Worm (Caenorhabditis elegans) whole organism, L3 larva: ENCODE data around the gene Y39G8B.5.

Experiments used
- aly-2 ChIP-seq: fragments of 150-350 bp; optimal IDR thresholded peaks from 2 replicates; lab custom pipeline; 2014; ENCODE audit warnings: missing biosample characterization, missing genetic modification characterization
- ama-1 ChIP-seq: fragments of 150-350 bp; optimal IDR thresholded peaks from 2 replicates; lab custom pipeline; 2018
- ceh-16 ChIP-seq: sonication (generic microtip); optimal IDR thresholded peaks from 2 replicates; lab custom pipeline; 2017; ENCODE audit warnings: missing biosample characterization, missing genetic modification characterization
- ceh-9 ChIP-seq: sonication (generic microtip); optimal IDR thresholded peaks from 2 replicates; lab custom pipeline; 2018; ENCODE audit warnings: missing biosample characterization, missing genetic modification characterization
- daf-12 ChIP-seq: fragments of 150-350 bp; optimal IDR thresholded peaks from 2 replicates; lab custom pipeline; 2014; ENCODE audit warnings: missing biosample characterization, missing genetic modification reagents, missing genetic modification characterization
- elt-1 ChIP-seq: fragments of 150-350 bp; optimal IDR thresholded peaks from 2 replicates; lab custom pipeline; 2014; ENCODE audit warnings: missing biosample characterization, missing genetic modification characterization
- elt-2 ChIP-seq: sonication (generic microtip); optimal IDR thresholded peaks from 2 replicates; lab custom pipeline; 2016; ENCODE audit warnings: missing genetic modification reagents, mild to moderate bottlenecking, missing genetic modification characterization, missing compliant biosample characterization
- elt-3 ChIP-seq, 3 experiments: fragments of 150-350 bp in 1 of 3; sonication (generic microtip) in 2 of 3; optimal IDR thresholded peaks; 2 replicates in 2 of 3; 4 replicates in 1 of 3; lab custom pipeline; 2014 to 2017; ENCODE audit warnings: missing biosample characterization in 3 of 3, missing genetic modification characterization in 3 of 3
- eor-1 ChIP-seq, 2 experiments: fragments of 150-350 bp; optimal IDR thresholded peaks; 2 replicates each; lab custom pipeline; 2014 to 2018; ENCODE audit warnings: missing biosample characterization in 2 of 2, missing genetic modification characterization in 2 of 2
- fkh-10 ChIP-seq: sonication (generic microtip); optimal IDR thresholded peaks from 2 replicates; lab custom pipeline; 2017; ENCODE audit warnings: missing biosample characterization, missing genetic modification reagents, missing genetic modification characterization
- fkh-2 ChIP-seq: fragments of 150-350 bp; optimal IDR thresholded peaks from 2 replicates; lab custom pipeline; 2014; ENCODE audit warnings: missing biosample characterization, missing genetic modification reagents, missing genetic modification characterization
- fos-1 ChIP-seq: fragments of 150-350 bp; optimal IDR thresholded peaks from 2 replicates; lab custom pipeline; 2014; ENCODE audit warnings: missing biosample characterization, missing genetic modification characterization
- hmg-11 ChIP-seq: sonication (generic microtip); optimal IDR thresholded peaks from 2 replicates; lab custom pipeline; 2016; ENCODE audit warnings: missing genetic modification characterization, missing compliant biosample characterization
- lin-15B ChIP-seq: fragments of 150-350 bp; optimal IDR thresholded peaks from 2 replicates; lab custom pipeline; 2014; ENCODE audit warnings: missing biosample characterization, missing genetic modification characterization
- lsy-12 ChIP-seq: sonication (generic microtip); optimal IDR thresholded peaks from 2 replicates; lab custom pipeline; 2016; ENCODE audit warnings: mild to moderate bottlenecking, missing genetic modification characterization, missing compliant biosample characterization
- mdl-1 ChIP-seq: fragments of 150-350 bp; optimal IDR thresholded peaks from 2 replicates; lab custom pipeline; 2014; ENCODE audit warnings: missing biosample characterization, missing genetic modification characterization
- mml-1 ChIP-seq: fragments of 150-350 bp; sonication (generic microtip); optimal IDR thresholded peaks from 3 replicates; lab custom pipeline; 2014; ENCODE audit warnings: missing biosample characterization, missing genetic modification characterization
- nfya-1 ChIP-seq: sonication (generic microtip); optimal IDR thresholded peaks from 2 replicates; lab custom pipeline; 2017; ENCODE audit warnings: missing genetic modification characterization, mild to moderate bottlenecking, missing compliant biosample characterization, antibody characterized with exemption, moderate library complexity; ENCODE audit not compliant: insufficient read depth
- nhr-11 ChIP-seq: fragments of 150-350 bp; optimal IDR thresholded peaks from 2 replicates; lab custom pipeline; 2014; ENCODE audit warnings: missing biosample characterization, missing genetic modification characterization
- nhr-12 ChIP-seq: fragments of 150-350 bp; optimal IDR thresholded peaks from 2 replicates; lab custom pipeline; 2014; ENCODE audit warnings: missing biosample characterization, missing genetic modification characterization
- nhr-23 ChIP-seq: fragments of 150-350 bp; optimal IDR thresholded peaks from 2 replicates; lab custom pipeline; 2014; ENCODE audit warnings: missing biosample characterization, missing genetic modification reagents, missing genetic modification characterization
- nhr-237 ChIP-seq: fragments of 150-350 bp; optimal IDR thresholded peaks from 2 replicates; lab custom pipeline; 2014; ENCODE audit warnings: missing biosample characterization, missing genetic modification characterization
- nhr-28 ChIP-seq: fragments of 150-350 bp; optimal IDR thresholded peaks from 2 replicates; lab custom pipeline; 2014; ENCODE audit warnings: missing biosample characterization, missing genetic modification characterization
- nhr-43 ChIP-seq: sonication (generic microtip); optimal IDR thresholded peaks from 2 replicates; lab custom pipeline; 2016; ENCODE audit warnings: mild to moderate bottlenecking, missing genetic modification characterization, missing compliant biosample characterization; ENCODE audit not compliant: poor library complexity, severe bottlenecking
- nhr-76 ChIP-seq: fragments of 150-350 bp; sonication (generic microtip); optimal IDR thresholded peaks from 5 replicates; lab custom pipeline; 2014; ENCODE audit warnings: missing biosample characterization, missing genetic modification characterization
- nhr-77 ChIP-seq: fragments of 150-350 bp; optimal IDR thresholded peaks from 2 replicates; lab custom pipeline; 2014; ENCODE audit warnings: missing biosample characterization, missing genetic modification characterization
- pqm-1 ChIP-seq: fragments of 150-350 bp; optimal IDR thresholded peaks from 2 replicates; lab custom pipeline; 2017; ENCODE audit warnings: missing biosample characterization, missing genetic modification characterization, inconsistent platforms
- sea-2 ChIP-seq: fragments of 150-350 bp; sonication (generic microtip); optimal IDR thresholded peaks from 4 replicates; lab custom pipeline; 2014; ENCODE audit warnings: missing biosample characterization, missing genetic modification reagents, missing genetic modification characterization
- snpc-4 ChIP-seq: fragments of 150-350 bp; optimal IDR thresholded peaks from 2 replicates; lab custom pipeline; 2014; ENCODE audit warnings: missing biosample characterization, missing genetic modification characterization
- unc-39 ChIP-seq: sonication (generic microtip); optimal IDR thresholded peaks from 4 replicates; lab custom pipeline; 2017; ENCODE audit warnings: missing biosample characterization, missing genetic modification characterization
- zag-1 ChIP-seq: fragments of 150-350 bp; optimal IDR thresholded peaks from 2 replicates; lab custom pipeline; 2014; ENCODE audit warnings: missing biosample characterization, missing genetic modification characterization
- ztf-11 ChIP-seq: fragments of 150-350 bp; optimal IDR thresholded peaks from 2 replicates; lab custom pipeline; 2014; ENCODE audit warnings: missing biosample characterization, missing genetic modification characterization

Y39G8B.5 gene

ce11 chrII:14014637-14015036, 23.0 kb upstream of the Y39G8B.5 start:
- TF ChIP-seq mdl-1 (tag; lab: Kevin White, UChicago) (no peak), sea-2 (no peak), fkh-10 (GFP tag; lab: Kevin White, UChicago) (no peak), nhr-12 (tag; lab: Kevin White, UChicago) (no peak), lsy-12 (tag; lab: Kevin White, UChicago) (no peak), unc-39 (tag; lab: Kevin White, UChicago) (no peak), ceh-16 (tag; lab: Kevin White, UChicago) (no peak), nhr-77 (tag; lab: Kevin White, UChicago) (no peak), zag-1 (tag; lab: Kevin White, UChicago) (no peak), nhr-237 (tag; lab: Kevin White, UChicago) (no peak), nhr-11 (tag; lab: Kevin White, UChicago) (no peak), nhr-76 (tag; lab: Kevin White, UChicago) (no peak), ama-1 (lab: Kevin White, UChicago) (no peak), nhr-28 (tag; lab: Kevin White, UChicago) (no peak), ztf-11 (tag; lab: Kevin White, UChicago) (no peak), pqm-1 (tag; lab: Kevin White, UChicago) (no peak), elt-3 (tag; optimal IDR thresholded peaks at IDR 0.05; lab: Kevin White, UChicago) (no peak), elt-1 (tag; lab: Kevin White, UChicago) (no peak)
- TF ChIP-seq, all 47 proteins: peak for 0

- TF ChIP-seq nhr-12 (tag; lab: Kevin White, UChicago), result no peak
- TF ChIP-seq elt-2 (tag; lab: Kevin White, UChicago), result peak; percentile 45
- peak; percentile 17 for TF ChIP-seq snpc-4 (tag; lab: Kevin White, UChicago)
- TF ChIP-seq ceh-16 (tag; lab: Kevin White, UChicago), result no peak
Measured at ce11 chrII:14010656-14011376, 19.2 kb upstream of the Y39G8B.5 start, which contains the start of gene F01D5.8. Gene F01D5.8, plus strand, starts transcription at chrII:14010706.

DNA sequence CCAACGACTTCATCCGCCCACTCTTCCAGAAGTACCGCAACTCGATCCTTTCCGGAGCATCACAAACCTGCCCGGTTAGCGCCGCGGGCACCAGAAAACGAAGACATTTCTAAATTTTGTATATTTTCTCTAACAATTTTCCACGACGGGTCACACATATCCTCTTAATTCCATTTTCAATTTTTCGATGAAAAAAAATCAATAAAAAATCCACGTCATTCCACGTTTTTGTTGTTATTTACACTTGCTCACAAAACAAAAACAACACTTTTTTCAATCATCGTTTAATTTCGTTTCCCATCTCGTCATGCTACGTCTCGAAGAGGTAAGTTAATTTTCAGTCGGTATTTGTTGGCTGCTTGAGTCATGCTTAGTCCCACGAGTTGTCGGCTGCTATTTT, 16.7 kb upstream of the Y39G8B.5 start, which contains the start of gene F01D5.7:
Gene F01D5.7 (plus strand): TSS at position 301 of the 400 bp plus-strand sequence.
- no peak for TF ChIP-seq mml-1 (tag; lab: Kevin White, UChicago)
- TF ChIP-seq aly-2, result no peak
- TF ChIP-seq nhr-43 (tag; lab: Kevin White, UChicago), result no peak
- no peak for TF ChIP-seq ceh-9 (tag; lab: Kevin White, UChicago)
- TF ChIP-seq fkh-2 (tag; lab: Kevin White, UChicago), result no peak
- no peak for TF ChIP-seq elt-1 (tag; lab: Kevin White, UChicago)
- TF ChIP-seq nhr-23, result no peak
- no peak for TF ChIP-seq nhr-237 (tag; lab: Kevin White, UChicago)
- no peak for TF ChIP-seq elt-3 (tag; optimal IDR thresholded peaks at IDR 0.05; lab: Kevin White, UChicago)
- TF ChIP-seq mdl-1 (tag; lab: Kevin White, UChicago), result no peak
- no peak for TF ChIP-seq daf-12
- TF ChIP-seq lin-15B (tag; lab: Kevin White, UChicago), result no peak

DNA sequence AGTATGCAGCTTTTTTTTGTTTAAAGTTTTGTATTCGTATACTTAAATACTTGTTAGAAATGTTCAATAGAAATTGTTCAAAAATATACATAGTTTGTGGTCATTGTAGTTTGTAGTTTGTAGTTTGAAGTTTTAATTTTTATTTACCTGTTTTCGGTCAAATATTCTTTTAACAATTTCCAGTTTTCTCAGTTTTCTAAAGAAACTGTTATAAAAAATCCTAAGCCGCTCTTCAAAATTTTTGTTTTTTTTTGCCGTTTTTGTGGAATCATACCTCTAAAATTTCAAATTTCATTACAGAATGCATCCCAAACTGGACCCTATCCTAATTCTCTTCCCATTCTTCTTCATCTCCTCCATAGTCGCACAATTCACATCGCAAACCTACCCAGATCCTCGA, 14.6 kb upstream of the Y39G8B.5 start, which contains the start of gene F01D5.6:
Gene F01D5.6 (plus strand): TSS at position 301 of the 400 bp plus-strand sequence.
- TF ChIP-seq mml-1 (tag; lab: Kevin White, UChicago) (no peak), ceh-9 (tag; lab: Kevin White, UChicago) (no peak), lin-15B (tag; lab: Kevin White, UChicago) (no peak), fos-1 (tag; lab: Kevin White, UChicago) (no peak), snpc-4 (tag; lab: Kevin White, UChicago) (no peak), hmg-11 (no peak), elt-1 (tag; lab: Kevin White, UChicago) (no peak)

- no peak for TF ChIP-seq nhr-76 (tag; lab: Kevin White, UChicago)
- no peak for TF ChIP-seq nfya-1 (tag; lab: Kevin White, UChicago)
- TF ChIP-seq ceh-9 (tag; lab: Kevin White, UChicago), result no peak
- no peak for TF ChIP-seq nhr-77 (tag; lab: Kevin White, UChicago)
- TF ChIP-seq eor-1 (tag; optimal IDR thresholded peaks at IDR 0.05; lab: Kevin White, UChicago), result no peak
- TF ChIP-seq nhr-28 (tag; lab: Kevin White, UChicago), result no peak
- no peak for TF ChIP-seq nhr-43 (tag; lab: Kevin White, UChicago)
- TF ChIP-seq pqm-1 (tag; lab: Kevin White, UChicago), result no peak
Measured at ce11 chrII:14005183-14005582, 13.5 kb upstream of the Y39G8B.5 start.
